Fruit fly (Drosophila melanogaster) ovary, adult (tissue): ENCODE measurements around the gene CG15625.

Experiments
- CG17801 ChIP-seq: fragments of 200-800 bp; optimal IDR thresholded peaks from 2 replicates; lab custom pipeline; 2019; ENCODE audit warnings: missing biosample characterization, mild to moderate bottlenecking, missing genetic modification characterization, moderate library complexity; ENCODE audit not compliant: partially characterized antibody

Gene CG15625

dm6 chr2L:4928340-4928739 lies 38.5 kb downstream of the CG15625 start:
- no peak for TF ChIP-seq CG17801

dm6 chr2L:4930541-4930940 lies 40.7 kb downstream of the CG15625 start:
- TF ChIP-seq CG17801: no peak

DNA sequence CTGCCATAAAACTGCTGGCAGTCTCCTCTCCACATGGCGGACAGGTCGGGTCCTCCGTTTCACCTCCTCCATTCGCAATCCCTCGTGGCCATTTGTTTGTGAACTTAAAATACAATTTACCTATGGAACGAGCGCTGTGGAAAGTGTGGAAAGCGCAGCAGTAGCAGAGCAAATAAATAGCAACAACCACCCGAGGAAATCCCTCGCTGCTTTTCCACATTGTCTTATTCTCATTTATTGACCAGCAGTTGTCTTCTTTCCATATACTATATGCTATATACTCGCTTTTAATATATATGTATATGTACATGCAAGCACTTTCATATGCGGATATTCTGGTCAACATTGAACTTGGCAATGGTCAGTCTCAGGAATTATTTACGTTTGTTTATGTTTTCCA lies 42.5 kb downstream of the CG15625 start, which contains the start of gene hoe1:
TSS of gene hoe1 (minus strand) at position 101 of the 400 bp plus-strand sequence.
- TF ChIP-seq CG17801: no peak

DNA sequence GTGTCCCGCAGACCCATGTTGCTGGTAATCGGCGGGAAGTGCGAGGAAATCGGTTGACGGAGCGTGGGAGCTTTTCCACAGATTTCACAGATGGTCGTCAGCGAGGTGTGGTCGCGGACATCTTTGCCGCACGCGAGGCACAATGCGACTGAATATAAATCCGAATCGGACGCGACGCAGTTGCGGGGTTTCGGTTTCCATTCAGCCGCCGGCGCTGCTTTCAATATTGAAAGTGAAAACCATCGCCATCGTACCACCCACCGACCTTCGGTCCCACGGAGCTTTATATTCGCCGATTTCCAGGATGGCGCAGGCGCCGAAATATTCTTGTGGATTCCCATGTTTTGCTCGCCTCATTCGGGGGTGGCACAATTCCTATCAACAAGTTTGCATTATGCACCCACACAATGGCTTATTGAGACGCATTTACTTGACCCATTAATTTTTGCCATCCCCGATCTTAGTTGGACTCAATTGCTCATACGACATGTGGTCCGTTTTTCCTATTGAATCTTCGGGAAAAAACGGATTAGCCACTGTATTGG lies 46.6 kb downstream of the CG15625 start, which contains the start of gene hoe2:
TSS of gene hoe2 (minus strand) at position 126 of the 545 bp plus-strand sequence.
- TF ChIP-seq CG17801: no peak

DNA sequence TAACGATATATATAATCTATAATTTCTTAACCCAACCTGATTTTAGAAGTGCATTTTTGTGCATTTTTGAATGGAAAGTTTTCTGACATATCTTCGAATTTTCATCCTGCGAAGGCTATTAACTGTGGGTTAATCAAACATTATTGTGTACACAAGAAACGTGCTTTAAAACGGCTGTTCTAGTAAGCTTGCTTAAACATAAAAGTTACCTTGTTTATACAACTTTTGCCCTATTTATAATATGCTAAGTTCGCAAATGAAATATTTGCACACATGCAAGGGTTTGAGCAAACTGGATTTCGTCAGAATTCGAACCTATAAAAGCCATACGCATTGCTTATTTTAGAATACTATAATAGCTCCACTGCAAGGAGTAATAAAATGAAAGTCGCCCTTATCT lies 47.3 kb downstream of the CG15625 start, which contains the start of gene Sgs1:
TSS of gene Sgs1 (plus strand) at position 350 of the 400 bp plus-strand sequence.
- no peak for TF ChIP-seq CG17801
